Fruit fly (Drosophila melanogaster): ENCODE measurements around the gene Nepl3.

dm6 chr2L:5037402-5037860, 20.6 kb downstream of the Nepl3 start, which contains the start of the genes CG14042 and SP555:
- no peak for TF ChIP-seq insv (optimal IDR thresholded peaks at IDR 0.05)
- no peak for TF ChIP-seq Myc (optimal IDR thresholded peaks at IDR 0.05)
- no peak for TF ChIP-seq Sin3A (optimal IDR thresholded peaks at IDR 0.05)
- TF ChIP-seq h (optimal IDR thresholded peaks at IDR 0.05), result no peak
- no peak for TF ChIP-seq psq (optimal IDR thresholded peaks at IDR 0.05)
